Fruit fly (Drosophila melanogaster): ENCODE data around the gene CG13071.

- peak; percentile 64; the same call in 2 of the 3 replicates for TF ChIP-seq CG4496 (GFP tag; IDR thresholded peaks at IDR 0.05)
- TF ChIP-seq CG15710 (tag; optimal IDR thresholded peaks at IDR 0.05), result peak; percentile 21
- TF ChIP-seq CG8301 (tag; optimal IDR thresholded peaks at IDR 0.05), result peak; percentile 77
- no peak for TF ChIP-seq CG10348 (GFP tag; IDR thresholded peaks at IDR 0.05)
- TF ChIP-seq fd96Ca (GFP tag; IDR thresholded peaks at IDR 0.05), result 0 out of 3 replicates have a peak, but pooled peaks have one; percentile 8
- TF ChIP-seq CG17806 (tag; optimal IDR thresholded peaks at IDR 0.05), result peak; percentile 59
- no peak for TF ChIP-seq EcR (GFP tag; optimal IDR thresholded peaks at IDR 0.05)
- peak; percentile 39 for TF ChIP-seq CG8159 (tag; optimal IDR thresholded peaks at IDR 0.05)
- TF ChIP-seq Snoo (tag; optimal IDR thresholded peaks at IDR 0.05), result no peak
- peak; percentile 63 for TF ChIP-seq CG12605 (GFP tag; IDR thresholded peaks at IDR 0.05)
- TF ChIP-seq CG9948 (tag; optimal IDR thresholded peaks at IDR 0.05), result peak; percentile 60
These were observed 44.6 kb upstream of the CG13071 start for dm6 chr3L:16217935-16218334.
